Fruit fly (Drosophila melanogaster): ENCODE data around the gene CG9259.
A peak's percentile ranks its signal among the peaks of the same experiment; 100 is the strongest.

dm6 chr2L:21082444-21083201, 6.6 kb upstream of the CG9259 start, which contains the start of gene CG33511:
- no peak for TF ChIP-seq kay (GFP tag; ENCODE audit: borderline replicate concordance)
- peak; percentile 79 for TF ChIP-seq cic (GFP tag; optimal IDR thresholded peaks at IDR 0.05)
- TF ChIP-seq CG5204 (GFP tag; optimal IDR thresholded peaks at IDR 0.05) = no peak

Data from whole organism, adult.